Worm (Caenorhabditis elegans): ENCODE results near the gene W08E12.7.
"Not testable (repeated sequence)": the region's sequence is repeated elsewhere in the genome, so short reads cannot be mapped to it uniquely, and the experiment has no call there.

The W08E12.7 gene

ce11 chrIV:3313311-3313710, 18.4 kb downstream of the W08E12.7 start (continued):
- not testable (repeated sequence) for TF ChIP-seq snpc-4 (GFP tag; optimal IDR thresholded peaks at IDR 0.05)
- TF ChIP-seq snpc-4 (tag; optimal IDR thresholded peaks at IDR 0.05), result peak in 2 of 4 experiments; percentile 45 to 72
- peak; percentile 98 for TF ChIP-seq Y95B8A.8 (GFP tag; IDR thresholded peaks at IDR 0.05)
- peak; percentile 89 for TF ChIP-seq lin-26 (GFP tag; IDR thresholded peaks at IDR 0.05)
- TF ChIP-seq Y79H2A.3 (GFP tag; conservative IDR thresholded peaks at IDR 0.05), result peak; percentile 98
- TF ChIP-seq ZK185.1 (tag; optimal IDR thresholded peaks at IDR 0.05; ENCODE audit: poor library complexity, severe bottlenecking), result peak; percentile 39
- peak; percentile 54 for TF ChIP-seq ceh-27 (GFP tag; optimal IDR thresholded peaks at IDR 0.05)
- peak; percentile 43 for TF ChIP-seq ztf-18 (tag; optimal IDR thresholded peaks at IDR 0.05)
- TF ChIP-seq hmg-1.2 (GFP tag; IDR thresholded peaks at IDR 0.05), result peak; percentile 100
- TF ChIP-seq unc-130 (GFP tag; optimal IDR thresholded peaks at IDR 0.05), result peak; percentile 71
- TF ChIP-seq chd-7 (tag; optimal IDR thresholded peaks at IDR 0.05), result peak; percentile 26
- peak; percentile 92 for TF ChIP-seq lin-54 (GFP tag; optimal IDR thresholded peaks at IDR 0.05)
- peak; percentile 2 for TF ChIP-seq athp-1 (tag; optimal IDR thresholded peaks at IDR 0.05)
- peak; percentile 84; the same call in 1 of the 2 replicates for TF ChIP-seq ztf-25 (GFP tag; IDR thresholded peaks at IDR 0.05)
- peak; percentile 98 for TF ChIP-seq ekl-4 (GFP tag; IDR thresholded peaks at IDR 0.05)
- TF ChIP-seq attf-5 (GFP tag; optimal IDR thresholded peaks at IDR 0.05), result peak; percentile 78
- peak; percentile 97 for TF ChIP-seq ztf-28 (GFP tag; IDR thresholded peaks at IDR 0.05)
- peak; percentile 79; the same call in 1 of the 2 replicates for TF ChIP-seq ztf-6 (GFP tag; IDR thresholded peaks at IDR 0.05)
- peak; percentile 100 for TF ChIP-seq dox-1 (GFP tag; IDR thresholded peaks at IDR 0.05)
- peak; percentile 99 for TF ChIP-seq mcd-1 (GFP tag; IDR thresholded peaks at IDR 0.05)
- TF ChIP-seq ceh-91 (GFP tag; IDR thresholded peaks at IDR 0.05), result peak; percentile 98
- TF ChIP-seq K11D2.4 (GFP tag; IDR thresholded peaks at IDR 0.05), result peak; percentile 97
- peak; percentile 83 to 93 for TF ChIP-seq let-607 (tag; optimal IDR thresholded peaks at IDR 0.05)
- TF ChIP-seq D2030.7 (GFP tag; IDR thresholded peaks at IDR 0.05), result peak; percentile 95
- TF ChIP-seq efl-1 (GFP tag; optimal IDR thresholded peaks at IDR 0.05), result peak; percentile 31
- peak; percentile 9 for TF ChIP-seq hrde-1 (tag; optimal IDR thresholded peaks at IDR 0.05; ENCODE audit: borderline replicate concordance)
- peak; percentile 97 for TF ChIP-seq rcor-1 (GFP tag; IDR thresholded peaks at IDR 0.05)
- TF ChIP-seq nhr-90 (tag; optimal IDR thresholded peaks at IDR 0.05), result peak; percentile 6
- TF ChIP-seq hmg-20 (GFP tag; IDR thresholded peaks at IDR 0.05), result peak; percentile 89
- TF ChIP-seq F22D6.2 (tag; optimal IDR thresholded peaks at IDR 0.05), result peak; percentile 50
- peak; percentile 91 for TF ChIP-seq hsf-1 (GFP tag; IDR thresholded peaks at IDR 0.05)
- peak; percentile 98 for TF ChIP-seq Y56A3A.18 (GFP tag; IDR thresholded peaks at IDR 0.05)
- peak; percentile 12 for TF ChIP-seq dpl-1 (GFP tag; optimal IDR thresholded peaks at IDR 0.05)
- peak; percentile 88 for TF ChIP-seq Y67H2A.10 (GFP tag; conservative IDR thresholded peaks at IDR 0.05)
- TF ChIP-seq B0019.2 (GFP tag; conservative IDR thresholded peaks at IDR 0.05), result peak; percentile 93
- peak; percentile 92 for TF ChIP-seq cebp-1 (GFP tag; IDR thresholded peaks at IDR 0.05)
- peak; percentile 81 for TF ChIP-seq cebp-1 (tag; optimal IDR thresholded peaks at IDR 0.05)
- TF ChIP-seq madf-3 (GFP tag; IDR thresholded peaks at IDR 0.05), result peak; percentile 97
- peak; percentile 84 for TF ChIP-seq xnd-1 (tag; optimal IDR thresholded peaks at IDR 0.05)
- TF ChIP-seq cebp-2 (GFP tag; IDR thresholded peaks at IDR 0.05), result peak; percentile 95; the same call in 1 of the 2 replicates
- peak; percentile 64 for TF ChIP-seq somi-1 (GFP tag; optimal IDR thresholded peaks at IDR 0.05)
- TF ChIP-seq Y53F4B.3 (GFP tag; IDR thresholded peaks at IDR 0.05), result peak; percentile 72
- TF ChIP-seq him-1 (tag; optimal IDR thresholded peaks at IDR 0.05), result peak; percentile 45
- peak; percentile 89 for TF ChIP-seq F57C9.4 (tag; optimal IDR thresholded peaks at IDR 0.05)
- peak; percentile 94 for TF ChIP-seq C17E4.6 (GFP tag; IDR thresholded peaks at IDR 0.05)
- TF ChIP-seq K12H6.12 (tag; optimal IDR thresholded peaks at IDR 0.05), result peak; percentile 51
- peak; percentile 84; the same call in 1 of the 2 replicates for TF ChIP-seq let-526 (GFP tag; IDR thresholded peaks at IDR 0.05)
- TF ChIP-seq ceh-100 (GFP tag; IDR thresholded peaks at IDR 0.05), result peak; percentile 91
- TF ChIP-seq gei-17 (GFP tag; optimal IDR thresholded peaks at IDR 0.05), result peak; percentile 51

Measured in whole organism, young adult.